Fruit fly (Drosophila melanogaster) whole organism, prepupa: ENCODE data around the gene CG5861.

ENCODE experiments used
- Blimp-1 ChIP-seq: fragments of 200-800 bp; sonication (Bioruptor generic); optimal IDR thresholded peaks from 3 replicates; lab custom pipeline; 2017; ENCODE audit warnings: missing biosample characterization, missing genetic modification characterization, mild to moderate bottlenecking, moderate library complexity, missing genetic modification reagents
- CG10631 ChIP-seq: fragments of 200-800 bp; sonication (Bioruptor generic); optimal IDR thresholded peaks from 2 replicates; lab custom pipeline; 2016; ENCODE audit warnings: missing biosample characterization, missing genetic modification characterization
- CG10669 ChIP-seq: fragments of 200-800 bp; sonication (Bioruptor generic); optimal IDR thresholded peaks from 3 replicates; lab custom pipeline; 2018; ENCODE audit warnings: missing biosample characterization, mild to moderate bottlenecking, missing genetic modification characterization, moderate library complexity
- CG11294 ChIP-seq: fragments of 200-800 bp; sonication (Bioruptor generic); IDR thresholded peaks from 2 replicates; pipeline ENCODE4 v1.3.6; 2022; ENCODE audit warnings: missing biosample characterization, missing genetic modification characterization
- CG1621 ChIP-seq: fragments of 200-800 bp; sonication (Bioruptor generic); optimal IDR thresholded peaks from 3 replicates; lab custom pipeline; 2018; ENCODE audit warnings: missing biosample characterization, mild to moderate bottlenecking, missing genetic modification characterization
- CG3032 ChIP-seq: fragments of 200-800 bp; optimal IDR thresholded peaks from 2 replicates; lab custom pipeline; 2019; ENCODE audit warnings: missing biosample characterization, mild to moderate bottlenecking, missing genetic modification characterization, moderate library complexity
- CG31627 ChIP-seq: fragments of 200-800 bp; sonication (Bioruptor generic); optimal IDR thresholded peaks from 3 replicates; lab custom pipeline; 2016; ENCODE audit warnings: missing biosample characterization, missing genetic modification characterization
- CG32006 ChIP-seq: fragments of 200-800 bp; sonication (Bioruptor generic); optimal IDR thresholded peaks from 3 replicates; lab custom pipeline; 2017; ENCODE audit warnings: missing biosample characterization, mild to moderate bottlenecking, missing genetic modification characterization
- CG34406 ChIP-seq: fragments of 200-800 bp; sonication (Bioruptor generic); optimal IDR thresholded peaks from 3 replicates; lab custom pipeline; 2016; ENCODE audit warnings: missing biosample characterization, missing genetic modification characterization
- CG4318 ChIP-seq: fragments of 200-800 bp; sonication (Bioruptor generic); optimal IDR thresholded peaks from 3 replicates; lab custom pipeline; 2017; ENCODE audit warnings: missing biosample characterization, mild to moderate bottlenecking, missing genetic modification characterization
- CG6163 ChIP-seq: fragments of 200-800 bp; sonication (Bioruptor generic); IDR thresholded peaks from 3 replicates; pipeline ENCODE4 v1.3.6; 2022; ENCODE audit warnings: missing biosample characterization, missing genetic modification characterization
- CG6854 ChIP-seq: fragments of 200-800 bp; sonication (Bioruptor generic); optimal IDR thresholded peaks from 2 replicates; lab custom pipeline; 2017; ENCODE audit warnings: missing biosample characterization, mild to moderate bottlenecking, missing genetic modification characterization
- CG7368 ChIP-seq: fragments of 200-800 bp; sonication (Bioruptor generic); optimal IDR thresholded peaks from 3 replicates; lab custom pipeline; 2016; ENCODE audit warnings: missing biosample characterization, missing genetic modification characterization
- CG8319 ChIP-seq: fragments of 200-800 bp; sonication (Bioruptor generic); optimal IDR thresholded peaks from 3 replicates; lab custom pipeline; 2016; ENCODE audit warnings: missing biosample characterization, missing genetic modification characterization
- CG8632 ChIP-seq: fragments of 200-800 bp; sonication (Bioruptor generic); optimal IDR thresholded peaks from 3 replicates; lab custom pipeline; 2016; ENCODE audit warnings: missing biosample characterization, missing genetic modification characterization
- CG9139 ChIP-seq: fragments of 200-800 bp; sonication (Bioruptor generic); optimal IDR thresholded peaks from 3 replicates; lab custom pipeline; 2017; ENCODE audit warnings: missing biosample characterization, mild to moderate bottlenecking, missing genetic modification characterization
- Eip78C ChIP-seq: fragments of 200-800 bp; sonication (Bioruptor generic); peaks from one replicate; lab custom pipeline; 2016; ENCODE audit warnings: missing biosample characterization, missing genetic modification characterization
- Eip93F ChIP-seq: fragments of 200-800 bp; sonication (Bioruptor generic); optimal IDR thresholded peaks from 2 replicates; lab custom pipeline; 2016; ENCODE audit warnings: missing biosample characterization, mild to moderate bottlenecking, missing genetic modification characterization
- Ets21C ChIP-seq: fragments of 200-800 bp; sonication (Bioruptor generic); optimal IDR thresholded peaks from 3 replicates; lab custom pipeline; 2016; ENCODE audit warnings: missing biosample characterization, missing genetic modification characterization
- Gug ChIP-seq: fragments of 200-800 bp; sonication (Bioruptor generic); IDR thresholded peaks from 2 replicates; pipeline ENCODE4 v1.3.6; 2022; ENCODE audit warnings: missing biosample characterization, missing genetic modification characterization
- Hr38 ChIP-seq: sonication (Bioruptor generic); optimal IDR thresholded peaks from 2 replicates; lab custom pipeline; 2016; ENCODE audit warnings: missing biosample characterization, missing genetic modification characterization
- Hr4 ChIP-seq: fragments of 200-800 bp; sonication (Bioruptor generic); optimal IDR thresholded peaks from 3 replicates; lab custom pipeline; 2016; ENCODE audit warnings: missing biosample characterization, missing genetic modification characterization
- Lpt ChIP-seq: fragments of 200-800 bp; sonication (Bioruptor generic); optimal IDR thresholded peaks from 3 replicates; lab custom pipeline; 2016; ENCODE audit warnings: missing biosample characterization, missing genetic modification characterization
- Met ChIP-seq: fragments of 200-800 bp; sonication (Bioruptor generic); optimal IDR thresholded peaks from 3 replicates; lab custom pipeline; 2016; ENCODE audit warnings: missing biosample characterization, missing genetic modification characterization
- Smox ChIP-seq: fragments of 200-800 bp; sonication (Bioruptor generic); optimal IDR thresholded peaks from 3 replicates; lab custom pipeline; 2016; ENCODE audit warnings: missing biosample characterization, missing genetic modification characterization
- Sox102F ChIP-seq: fragments of 200-800 bp; sonication (Bioruptor generic); optimal IDR thresholded peaks from 2 replicates; lab custom pipeline; 2016; ENCODE audit warnings: missing biosample characterization, mild to moderate bottlenecking, missing genetic modification characterization
- Sox15 ChIP-seq: fragments of 200-800 bp; sonication (Bioruptor generic); optimal IDR thresholded peaks from 3 replicates; lab custom pipeline; 2016; ENCODE audit warnings: missing biosample characterization, missing genetic modification characterization
- achi ChIP-seq: fragments of 200-800 bp; sonication (Bioruptor generic); optimal IDR thresholded peaks from 3 replicates; lab custom pipeline; 2016; ENCODE audit warnings: missing biosample characterization, missing genetic modification characterization
- acj6 ChIP-seq: fragments of 200-800 bp; sonication (Bioruptor generic); optimal IDR thresholded peaks from 3 replicates; lab custom pipeline; 2016; ENCODE audit warnings: missing biosample characterization, missing genetic modification characterization
- cyc ChIP-seq: fragments of 200-800 bp; sonication (Bioruptor generic); optimal IDR thresholded peaks from 3 replicates; lab custom pipeline; 2016; ENCODE audit warnings: missing biosample characterization, missing genetic modification characterization
- dsx ChIP-seq: fragments of 200-800 bp; optimal IDR thresholded peaks from 3 replicates; lab custom pipeline; 2019; ENCODE audit warnings: missing biosample characterization, mild to moderate bottlenecking, missing genetic modification characterization, moderate library complexity; ENCODE audit not compliant: poor library complexity, severe bottlenecking
- eg ChIP-seq: fragments of 200-800 bp; sonication (Bioruptor generic); IDR thresholded peaks from 3 replicates; pipeline ENCODE4 v1.3.6; 2022; ENCODE audit warnings: missing biosample characterization, missing genetic modification characterization
- esn ChIP-seq: fragments of 200-800 bp; sonication (Bioruptor generic); optimal IDR thresholded peaks from 2 replicates; lab custom pipeline; 2016; ENCODE audit warnings: missing biosample characterization, mild to moderate bottlenecking, missing genetic modification characterization, moderate library complexity
- fd59A ChIP-seq: fragments of 200-800 bp; sonication (Bioruptor generic); optimal IDR thresholded peaks from 2 replicates; lab custom pipeline; 2017; ENCODE audit warnings: missing biosample characterization, mild to moderate bottlenecking, missing genetic modification characterization, missing genetic modification reagents
- fd85E ChIP-seq: fragments of 200-800 bp; sonication (Bioruptor generic); optimal IDR thresholded peaks from 3 replicates; lab custom pipeline; 2016; ENCODE audit warnings: missing biosample characterization, missing genetic modification characterization
- fkh ChIP-seq: fragments of 200-800 bp; sonication (Bioruptor generic); optimal IDR thresholded peaks from 3 replicates; lab custom pipeline; 2017; ENCODE audit warnings: missing biosample characterization, mild to moderate bottlenecking, missing genetic modification characterization, moderate library complexity
- lz ChIP-seq: fragments of 200-800 bp; sonication (Bioruptor generic); optimal IDR thresholded peaks from 3 replicates; lab custom pipeline; 2016; ENCODE audit warnings: missing biosample characterization, missing genetic modification characterization
- net ChIP-seq: fragments of 200-800 bp; sonication (Bioruptor generic); optimal IDR thresholded peaks from 3 replicates; lab custom pipeline; 2016; ENCODE audit warnings: missing biosample characterization, missing genetic modification characterization
- pdm3 ChIP-seq: fragments of 200-800 bp; sonication (Bioruptor generic); optimal IDR thresholded peaks from 3 replicates; lab custom pipeline; 2016; ENCODE audit warnings: missing biosample characterization, missing genetic modification characterization
- salr ChIP-seq, 2 experiments: fragments of 200-800 bp; sonication (Bioruptor generic); optimal IDR thresholded peaks; 3 replicates each; lab custom pipeline; 2016 to 2018; ENCODE audit warnings: missing biosample characterization in 2 of 2, missing genetic modification characterization in 2 of 2, mild to moderate bottlenecking in 1 of 2
- ss ChIP-seq, 2 experiments: fragments of 200-800 bp; sonication (Bioruptor generic); optimal IDR thresholded peaks; 2 replicates in 1 of 2; 3 replicates in 1 of 2; lab custom pipeline; 2017 to 2018; ENCODE audit warnings: mild to moderate bottlenecking in 2 of 2, missing biosample characterization in 2 of 2, missing genetic modification characterization in 2 of 2, moderate library complexity in 1 of 2
- svp ChIP-seq: fragments of 200-800 bp; sonication (Bioruptor generic); peaks from one replicate; lab custom pipeline; 2016; ENCODE audit warnings: missing biosample characterization, missing genetic modification characterization
- topi ChIP-seq: fragments of 200-800 bp; sonication (Bioruptor generic); optimal IDR thresholded peaks from 3 replicates; lab custom pipeline; 2016; ENCODE audit warnings: missing biosample characterization, missing genetic modification characterization
- vri ChIP-seq: fragments of 200-800 bp; sonication (Bioruptor generic); optimal IDR thresholded peaks from 3 replicates; lab custom pipeline; 2016; ENCODE audit warnings: missing biosample characterization, mild to moderate bottlenecking, missing genetic modification characterization

The CG5861 gene

DNA sequence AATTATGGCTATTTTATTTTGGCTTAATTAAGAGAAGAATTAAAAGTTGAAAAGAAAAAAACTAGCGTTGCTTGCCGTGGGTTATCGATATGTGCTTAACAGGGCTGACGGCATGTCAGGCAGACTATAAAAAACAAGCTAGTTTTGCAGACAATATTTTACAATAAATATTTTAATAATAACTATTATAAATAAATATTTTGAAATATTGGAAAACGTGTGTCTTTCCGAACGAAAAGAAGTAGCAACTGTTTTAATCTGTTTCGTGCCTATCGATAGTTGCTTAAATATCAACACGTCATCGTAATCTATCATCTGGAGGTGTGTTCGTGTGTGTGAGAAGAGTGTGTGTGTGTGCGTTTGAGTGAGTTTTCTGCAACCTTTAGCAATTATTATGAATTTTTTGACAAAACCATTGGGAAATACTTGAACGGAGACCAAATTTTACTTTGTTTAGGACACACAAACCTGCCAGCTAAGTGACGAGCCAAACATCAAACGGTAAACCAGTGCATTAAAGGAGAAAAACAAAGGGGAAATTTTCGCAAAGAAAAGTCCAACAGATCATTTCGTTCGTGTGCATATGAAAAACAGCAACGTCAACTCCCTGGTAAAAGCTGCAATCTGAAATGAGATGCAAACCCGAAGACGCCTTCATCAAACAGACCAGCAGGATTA lies at the start of gene CG5861, which contains the start of gene Syx5 (continued):
- peak; percentile 62 for TF ChIP-seq CG10631 (GFP tag; lab: Kevin White, UChicago)
- no peak for TF ChIP-seq vri (GFP tag; lab: Kevin White, UChicago)
- TF ChIP-seq cyc (GFP tag; lab: Kevin White, UChicago), result no peak
- no peak for TF ChIP-seq CG8632 (GFP tag; lab: Kevin White, UChicago)
- no peak for TF ChIP-seq CG4318 (GFP tag; lab: Kevin White, UChicago)
- TF ChIP-seq CG32006 (GFP tag; lab: Kevin White, UChicago), result no peak
- no peak for TF ChIP-seq CG8319 (GFP tag; lab: Kevin White, UChicago)
- no peak; the same call in 2 of the 3 replicates for TF ChIP-seq CG6163 (GFP tag; lab: Robert Waterston, UW)

- TF ChIP-seq CG9139 (GFP tag; lab: Kevin White, UChicago), result no peak
- peak; percentile 3 for TF ChIP-seq CG1621 (tag; lab: Kevin White, UChicago)
- no peak for TF ChIP-seq Met (GFP tag; lab: Kevin White, UChicago)
- TF ChIP-seq ss (GFP tag; optimal IDR thresholded peaks at IDR 0.05; lab: Kevin White, UChicago), result no peak
- no peak for TF ChIP-seq esn
- TF ChIP-seq CG3032 (tag; lab: Kevin White, UChicago), result no peak
- TF ChIP-seq CG8632 (GFP tag; lab: Kevin White, UChicago), result no peak
- TF ChIP-seq Sox15 (GFP tag; lab: Kevin White, UChicago), result no peak
- no peak for TF ChIP-seq CG6163 (GFP tag; lab: Robert Waterston, UW)
- no peak for TF ChIP-seq fd59A (GFP tag; lab: Kevin White, UChicago)
- no peak for TF ChIP-seq acj6
- TF ChIP-seq CG11294 (GFP tag; lab: Robert Waterston, UW), result no peak
- no peak for TF ChIP-seq CG31627 (GFP tag; lab: Kevin White, UChicago)
- no peak for TF ChIP-seq fd85E (GFP tag; lab: Kevin White, UChicago)
- no peak for TF ChIP-seq Smox (GFP tag; lab: Kevin White, UChicago)
- TF ChIP-seq net (GFP tag; lab: Kevin White, UChicago), result no peak
- no peak for TF ChIP-seq Hr4
- no peak for TF ChIP-seq Ets21C
- no peak for TF ChIP-seq Hr38
- no peak for TF ChIP-seq CG10669
- TF ChIP-seq cyc (GFP tag; lab: Kevin White, UChicago), result no peak
- TF ChIP-seq Sox102F (GFP tag; lab: Kevin White, UChicago), result no peak
- no peak for TF ChIP-seq fkh
- TF ChIP-seq lz (GFP tag; lab: Kevin White, UChicago), result peak; percentile 21
- TF ChIP-seq Eip93F, result no peak
- TF ChIP-seq pdm3 (GFP tag; lab: Kevin White, UChicago), result no peak
- no peak for TF ChIP-seq dsx (GFP tag; lab: Kevin White, UChicago)
- TF ChIP-seq svp (GFP tag; lab: Kevin White, UChicago), result no peak
- TF ChIP-seq eg (GFP tag; lab: Robert Waterston, UW), result no peak
- no peak for TF ChIP-seq Lpt (GFP tag; lab: Kevin White, UChicago)
- TF ChIP-seq topi (GFP tag; lab: Kevin White, UChicago), result peak; percentile 2
- no peak for TF ChIP-seq salr (GFP tag; optimal IDR thresholded peaks at IDR 0.05; lab: Kevin White, UChicago)
- TF ChIP-seq CG7368, result no peak
- no peak for TF ChIP-seq CG32006 (GFP tag; lab: Kevin White, UChicago)
- TF ChIP-seq CG8319 (GFP tag; lab: Kevin White, UChicago), result no peak
- TF ChIP-seq vri (GFP tag; lab: Kevin White, UChicago), result peak; percentile 16
- TF ChIP-seq CG34406 (GFP tag; lab: Kevin White, UChicago), result no peak
- no peak for TF ChIP-seq achi (GFP tag; lab: Kevin White, UChicago)
- TF ChIP-seq Eip78C (GFP tag; lab: Kevin White, UChicago), result peak; percentile 19
- TF ChIP-seq Blimp-1 (GFP tag; lab: Kevin White, UChicago), result no peak
- no peak for TF ChIP-seq Gug (GFP tag; lab: Robert Waterston, UW)
- peak; percentile 38 for TF ChIP-seq CG6854 (GFP tag; lab: Kevin White, UChicago)
Observed at dm6 chr2L:16356249-16357025, 49.3 kb upstream of the CG5861 start, which contains the start of gene CaBP1. TSS of gene CaBP1 (minus strand) at chr2L:16356735.
